Fruit fly (Drosophila melanogaster): ENCODE measurements around the gene cad.

Gene cad

DNA sequence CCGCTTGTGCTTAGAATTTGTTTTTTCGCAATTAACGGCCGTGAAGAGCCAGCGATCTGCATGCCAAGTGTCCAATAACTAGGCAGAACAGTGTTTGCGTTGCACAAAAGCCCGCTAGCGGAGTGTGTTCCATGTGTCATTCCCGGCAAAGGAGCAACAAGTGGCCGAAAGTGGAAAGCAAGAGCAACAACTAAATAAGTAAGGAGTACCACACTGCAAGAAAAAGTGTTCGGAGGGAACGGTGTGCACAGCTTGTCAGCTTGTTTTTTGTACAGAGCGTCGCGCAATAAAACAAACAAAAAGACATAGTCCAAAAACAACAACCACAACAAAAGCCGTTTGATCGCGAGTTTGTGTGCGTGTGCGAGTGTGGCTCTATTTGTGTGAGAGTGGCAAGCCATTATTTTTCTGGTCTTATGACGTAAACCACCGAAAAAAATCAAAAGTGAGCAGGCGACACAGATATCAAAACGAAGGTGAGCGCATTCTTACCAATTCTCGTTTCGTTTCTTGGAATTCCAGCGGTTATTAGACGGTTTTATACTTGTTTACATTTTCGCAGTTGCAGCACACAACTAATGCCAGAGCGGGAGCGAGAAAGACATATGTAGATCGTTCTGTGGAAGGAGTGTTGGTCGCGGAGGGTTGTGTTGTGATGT, 12.2 kb upstream of the cad start (continued):
- TF ChIP-seq CG4360 (GFP tag; IDR thresholded peaks at IDR 0.05) (peak; percentile 76), CG6175 (GFP tag; IDR thresholded peaks at IDR 0.05) (no peak), CG10267 (tag; optimal IDR thresholded peaks at IDR 0.05) (no peak), H2.0 (GFP tag; IDR thresholded peaks at IDR 0.05) (no peak), HLH3B (GFP tag; IDR thresholded peaks at IDR 0.05) (0 out of 2 replicates have a peak, but pooled peaks have one; percentile 10), pros (GFP tag; optimal IDR thresholded peaks at IDR 0.05) (peak; percentile 50), Atf-2 (GFP tag; optimal IDR thresholded peaks at IDR 0.05) (peak; percentile 15), CHES-1-like (GFP tag; optimal IDR thresholded peaks at IDR 0.05) (peak; percentile 0), CG17568 (GFP tag; optimal IDR thresholded peaks at IDR 0.05) (no peak), ind (GFP tag; optimal IDR thresholded peaks at IDR 0.05) (no peak), cg (GFP tag; optimal IDR thresholded peaks at IDR 0.05) (peak; percentile 79)

DNA sequence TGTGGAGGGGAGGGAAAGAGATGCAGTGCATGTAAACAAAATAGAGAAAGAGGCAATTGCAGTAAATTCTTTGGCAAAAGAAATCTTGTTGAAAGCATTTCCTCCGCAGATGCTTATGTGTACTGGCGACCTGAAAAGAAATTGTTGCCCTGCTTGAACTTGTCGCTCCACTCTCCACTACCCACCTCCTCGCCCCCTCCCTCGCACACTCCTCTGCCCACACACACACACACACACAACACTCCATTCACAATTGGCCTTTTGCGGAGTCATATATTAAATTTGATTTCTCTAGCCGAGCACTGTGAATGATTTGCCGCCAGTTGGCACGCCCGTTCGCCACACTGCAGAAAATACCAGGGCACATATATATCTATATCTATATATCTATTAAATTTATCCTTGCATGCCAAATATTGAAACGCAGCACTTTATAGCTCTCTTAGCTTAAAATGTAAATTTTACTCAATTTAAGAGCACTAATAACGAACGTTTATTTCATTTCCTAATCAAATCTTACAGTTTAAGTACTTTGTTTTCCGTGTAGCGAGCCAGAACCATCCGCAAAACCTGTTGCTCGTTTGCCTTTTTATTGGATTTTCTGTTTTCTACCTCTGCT, 11.6 kb upstream of the cad start:
- peak; percentile 53 for TF ChIP-seq Dek (tag; optimal IDR thresholded peaks at IDR 0.05)
- TF ChIP-seq gem (tag; optimal IDR thresholded peaks at IDR 0.05): peak; percentile 76
- TF ChIP-seq CG32767 (GFP tag; IDR thresholded peaks at IDR 0.05): no peak
- TF ChIP-seq CG2120 (GFP tag; optimal IDR thresholded peaks at IDR 0.05): peak; percentile 83
- no peak for TF ChIP-seq Bgb (GFP tag; IDR thresholded peaks at IDR 0.05; ENCODE audit: partially characterized antibody)
- peak; percentile 57 for TF ChIP-seq CG12391 (tag; optimal IDR thresholded peaks at IDR 0.05)
- TF ChIP-seq kah (GFP tag; optimal IDR thresholded peaks at IDR 0.05): peak; percentile 49
- peak; percentile 85 for TF ChIP-seq CG2678 (tag; optimal IDR thresholded peaks at IDR 0.05)
- peak; percentile 68 for TF ChIP-seq ind (GFP tag; optimal IDR thresholded peaks at IDR 0.05)
- peak; percentile 19 for TF ChIP-seq Myb (GFP tag; optimal IDR thresholded peaks at IDR 0.05)
- TF ChIP-seq CG3281 (GFP tag; optimal IDR thresholded peaks at IDR 0.05): peak; percentile 91
- peak; percentile 27 for TF ChIP-seq Spps (tag; optimal IDR thresholded peaks at IDR 0.05)
- peak; percentile 31 for TF ChIP-seq CG9609 (GFP tag; optimal IDR thresholded peaks at IDR 0.05)
- no peak for TF ChIP-seq Scr (GFP tag; IDR thresholded peaks at IDR 0.05; ENCODE audit: partially characterized antibody)
- no peak for TF ChIP-seq mld (GFP tag; IDR thresholded peaks at IDR 0.05; ENCODE audit: partially characterized antibody)
- peak; percentile 62 for TF ChIP-seq Blimp-1 (GFP tag; optimal IDR thresholded peaks at IDR 0.05)
- TF ChIP-seq CG18011 (GFP tag; optimal IDR thresholded peaks at IDR 0.05): peak; percentile 9
- peak; percentile 89 for TF ChIP-seq CG18599 (GFP tag; optimal IDR thresholded peaks at IDR 0.05)
- TF ChIP-seq H15 (GFP tag; IDR thresholded peaks at IDR 0.05): no peak
- TF ChIP-seq MTF-1 (GFP tag; optimal IDR thresholded peaks at IDR 0.05; ENCODE audit: borderline replicate concordance): no peak
- peak; percentile 49 for TF ChIP-seq CG7928 (GFP tag; optimal IDR thresholded peaks at IDR 0.05)
- no peak for TF ChIP-seq Lhr (GFP tag; optimal IDR thresholded peaks at IDR 0.05)
- TF ChIP-seq stc (GFP tag; IDR thresholded peaks at IDR 0.05): no peak; the same call in 1 of the 2 replicates
- peak; percentile 30 for TF ChIP-seq nmo (GFP tag; optimal IDR thresholded peaks at IDR 0.05)
- TF ChIP-seq CG1603 (tag; optimal IDR thresholded peaks at IDR 0.05): peak; percentile 33
- TF ChIP-seq scrt (GFP tag; optimal IDR thresholded peaks at IDR 0.05): peak; percentile 78
- peak; percentile 72 for TF ChIP-seq CG17829 (tag; optimal IDR thresholded peaks at IDR 0.05)
- TF ChIP-seq Antp (GFP tag; optimal IDR thresholded peaks at IDR 0.05): peak; percentile 29
- TF ChIP-seq Eip74EF (GFP tag; optimal IDR thresholded peaks at IDR 0.05): no peak
- peak; percentile 50 for TF ChIP-seq CG12299 (tag; optimal IDR thresholded peaks at IDR 0.05)
- TF ChIP-seq CG7839 (tag; optimal IDR thresholded peaks at IDR 0.05): peak; percentile 77
- peak; percentile 93 for TF ChIP-seq Dbx (GFP tag; IDR thresholded peaks at IDR 0.05)
- no peak for TF ChIP-seq MESR4 (GFP tag; optimal IDR thresholded peaks at IDR 0.05)
- TF ChIP-seq CG3726 (GFP tag; IDR thresholded peaks at IDR 0.05): 0 out of 3 replicates have a peak, but pooled peaks have one; percentile 47
- TF ChIP-seq croc (GFP tag; conservative IDR thresholded peaks at IDR 0.05): peak; percentile 24; the same call in 1 of the 3 replicates
- TF ChIP-seq CG4360 (GFP tag; IDR thresholded peaks at IDR 0.05): no peak
- TF ChIP-seq Lpt (GFP tag; optimal IDR thresholded peaks at IDR 0.05): no peak

Data from whole organism, embryonic.